Worm (Caenorhabditis elegans): ENCODE measurements around the gene cah-5.

The cah-5 gene

DNA sequence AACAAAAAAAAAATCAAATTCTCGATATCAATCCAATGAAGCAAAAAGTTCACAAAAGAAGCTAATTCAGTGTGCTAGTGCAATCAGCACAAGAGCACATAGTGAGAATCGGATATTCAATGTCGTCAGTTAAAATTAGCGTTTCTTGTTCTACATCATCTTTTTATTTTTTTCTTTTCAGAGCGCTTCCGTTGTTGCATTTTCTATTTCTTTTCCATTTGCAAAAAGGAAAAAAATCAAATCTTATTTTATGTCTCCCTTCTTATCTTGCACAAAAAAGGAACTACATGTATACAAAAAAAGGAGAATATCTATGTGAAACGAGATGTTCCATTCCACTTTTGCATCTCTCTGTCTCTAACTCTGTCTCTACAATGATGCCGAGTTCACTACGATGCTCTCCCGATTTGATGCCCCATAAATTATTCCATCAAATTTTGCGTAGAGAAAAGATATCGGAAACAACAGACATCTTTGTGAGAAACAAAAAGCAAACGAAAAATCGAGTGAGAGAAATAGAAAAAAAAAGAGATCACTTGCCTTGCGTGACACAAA, 14.0 kb downstream of the cah-5 start:
- TF ChIP-seq Y56A3A.18 (GFP tag; IDR thresholded peaks at IDR 0.05) (no peak), zim-3 (tag; optimal IDR thresholded peaks at IDR 0.05) (no peak)

DNA sequence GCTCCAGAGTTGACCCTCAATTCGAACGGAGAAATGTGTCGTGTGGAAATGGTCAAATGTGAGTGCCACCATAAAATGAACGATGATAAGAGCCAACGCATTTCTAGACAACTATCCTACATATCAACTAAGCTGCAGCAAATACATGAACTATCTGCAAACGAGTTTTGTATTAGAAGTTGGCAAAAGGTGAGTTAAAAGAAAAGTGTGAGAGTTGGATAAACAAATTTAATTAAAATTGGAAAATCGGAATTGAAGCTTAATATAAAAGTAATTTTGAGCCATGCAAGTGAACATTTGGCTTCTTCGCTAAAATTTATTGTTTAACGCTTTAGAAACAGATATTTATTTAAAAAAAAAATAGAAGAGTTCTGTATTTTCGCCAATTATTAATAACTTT, 16.1 kb downstream of the cah-5 start, which contains the start of gene cest-19:
Gene cest-19, minus strand, starts transcription at position 101 of the 400 bp plus-strand sequence.
- TF ChIP-seq snpc-1.1 (tag; optimal IDR thresholded peaks at IDR 0.05; ENCODE audit: insufficient read depth) (no peak), snpc-4 (GFP tag; optimal IDR thresholded peaks at IDR 0.05) (no peak), snpc-4 (tag; optimal IDR thresholded peaks at IDR 0.05) (no peak), ceh-79 (tag; optimal IDR thresholded peaks at IDR 0.05) (no peak), hlh-12 (tag; optimal IDR thresholded peaks at IDR 0.05) (no peak), hlh-26 (GFP tag; conservative IDR thresholded peaks at IDR 0.05) (no peak), dox-1 (GFP tag; IDR thresholded peaks at IDR 0.05) (no peak), hmg-20 (GFP tag; IDR thresholded peaks at IDR 0.05) (no peak), F10E7.11 (tag; optimal IDR thresholded peaks at IDR 0.05) (no peak), Y53G8AR.9 (GFP tag; conservative IDR thresholded peaks at IDR 0.05) (no peak), Y53F4B.3 (GFP tag; IDR thresholded peaks at IDR 0.05) (no peak), repo-1 (tag; optimal IDR thresholded peaks at IDR 0.05) (no peak), gei-17 (GFP tag; optimal IDR thresholded peaks at IDR 0.05) (no peak), cebp-2 (GFP tag; IDR thresholded peaks at IDR 0.05) (no peak), nfyb-1 (GFP tag; IDR thresholded peaks at IDR 0.05) (no peak), somi-1 (GFP tag; optimal IDR thresholded peaks at IDR 0.05) (no peak), hrde-1 (tag; optimal IDR thresholded peaks at IDR 0.05; ENCODE audit: borderline replicate concordance) (no peak), madf-8 (GFP tag; conservative IDR thresholded peaks at IDR 0.05) (no peak)

DNA sequence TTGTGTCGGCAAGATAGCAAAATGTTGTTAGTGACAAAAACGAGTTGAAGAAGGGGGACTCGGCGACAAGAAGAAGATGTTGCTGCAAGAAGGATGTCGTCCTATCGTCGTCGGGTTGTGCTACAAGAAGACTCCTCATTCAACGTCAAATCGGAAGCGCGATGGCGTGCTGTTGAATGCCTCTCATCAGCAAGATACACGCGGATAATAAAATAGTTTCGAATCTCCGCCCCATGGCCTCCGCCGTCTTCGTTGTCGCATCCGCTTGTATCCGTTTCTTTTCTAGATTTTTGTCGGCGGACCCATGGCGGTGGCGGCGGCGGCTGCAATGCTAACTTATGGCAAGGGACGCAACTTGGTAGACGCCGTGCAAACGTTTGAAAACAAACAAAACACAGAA, 18.2 kb downstream of the cah-5 start:
- TF ChIP-seq F37B4.10 (GFP tag; IDR thresholded peaks at IDR 0.05): 0 out of 2 replicates have a peak, but pooled peaks have one; percentile 70
- TF ChIP-seq ztf-26 (tag; optimal IDR thresholded peaks at IDR 0.05): no peak

DNA sequence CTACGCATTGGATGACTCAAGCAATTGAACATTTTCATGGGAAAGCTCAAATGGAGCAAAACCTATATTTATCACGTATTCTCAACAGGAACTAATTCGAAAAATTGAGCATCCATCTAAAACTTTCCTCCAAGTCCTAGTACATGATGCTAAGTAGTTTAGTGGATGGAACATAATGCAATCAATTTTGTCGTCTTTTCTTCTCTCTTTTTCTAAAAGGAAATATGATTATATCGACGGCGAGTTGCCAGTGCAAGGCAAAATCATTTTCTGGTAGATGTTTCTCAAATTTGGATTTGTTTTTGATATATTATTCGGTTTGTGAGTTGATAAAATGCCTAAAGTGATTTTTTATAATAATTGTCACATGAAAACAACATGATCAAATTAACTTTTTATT, 20.9 kb downstream of the cah-5 start:
- TF ChIP-seq F49E8.2 (tag; optimal IDR thresholded peaks at IDR 0.05; ENCODE audit: insufficient read depth): no peak
- no peak for TF ChIP-seq ceh-58 (GFP tag; IDR thresholded peaks at IDR 0.05)
- TF ChIP-seq snpc-1.1 (tag; optimal IDR thresholded peaks at IDR 0.05; ENCODE audit: insufficient read depth): no peak
- TF ChIP-seq mes-4 (tag; optimal IDR thresholded peaks at IDR 0.05): no peak
- no peak for TF ChIP-seq K12H6.12 (tag; optimal IDR thresholded peaks at IDR 0.05)
- no peak for TF ChIP-seq Y79H2A.3 (GFP tag; conservative IDR thresholded peaks at IDR 0.05)
- no peak for TF ChIP-seq F39B2.1 (GFP tag; IDR thresholded peaks at IDR 0.05)
- TF ChIP-seq unc-130 (GFP tag; optimal IDR thresholded peaks at IDR 0.05): no peak
- no peak for TF ChIP-seq attf-6 (GFP tag; IDR thresholded peaks at IDR 0.05)
- no peak for TF ChIP-seq him-1 (tag; optimal IDR thresholded peaks at IDR 0.05)
- TF ChIP-seq lin-54 (GFP tag; optimal IDR thresholded peaks at IDR 0.05): no peak

DNA sequence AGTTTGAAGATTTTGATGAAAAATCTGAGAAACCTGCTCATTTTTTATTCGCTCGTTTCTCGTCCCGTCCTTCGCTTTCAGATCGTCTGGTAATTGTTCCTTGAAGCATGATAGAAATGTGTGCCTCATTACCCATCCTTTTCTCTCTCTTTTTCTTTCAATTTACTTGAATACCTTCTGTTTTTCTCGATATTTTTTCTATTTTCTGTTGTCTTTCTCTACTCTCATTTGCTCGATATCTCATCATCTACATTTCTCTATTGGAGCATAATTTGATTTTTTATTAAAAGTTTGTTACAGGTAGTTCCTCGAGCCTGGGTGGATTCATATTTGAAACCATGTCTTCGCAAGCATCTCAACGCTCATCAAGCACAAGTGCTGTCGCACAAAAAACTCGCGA, 30.5 kb downstream of the cah-5 start, which contains the start of gene ubc-17:
Gene ubc-17, plus strand, starts transcription at position 301 of the 400 bp plus-strand sequence.
- TF ChIP-seq repo-1 (tag; optimal IDR thresholded peaks at IDR 0.05): no peak
- TF ChIP-seq rcor-1 (GFP tag; IDR thresholded peaks at IDR 0.05): no peak
- no peak for TF ChIP-seq snpc-4 (GFP tag; optimal IDR thresholded peaks at IDR 0.05)
- TF ChIP-seq snpc-4 (tag; optimal IDR thresholded peaks at IDR 0.05): no peak
- TF ChIP-seq T26A5.8 (tag; optimal IDR thresholded peaks at IDR 0.05): no peak
- no peak for TF ChIP-seq let-526 (GFP tag; IDR thresholded peaks at IDR 0.05)
- TF ChIP-seq unc-62 (GFP tag; optimal IDR thresholded peaks at IDR 0.05): no peak
- TF ChIP-seq madf-3 (GFP tag; IDR thresholded peaks at IDR 0.05): no peak
- no peak for TF ChIP-seq mxl-1 (tag; optimal IDR thresholded peaks at IDR 0.05)
- no peak for TF ChIP-seq him-1 (tag; optimal IDR thresholded peaks at IDR 0.05)
- TF ChIP-seq nfya-1 (tag; optimal IDR thresholded peaks at IDR 0.05; ENCODE audit: borderline replicate concordance, insufficient read depth): no peak
- no peak for TF ChIP-seq ztf-25 (GFP tag; IDR thresholded peaks at IDR 0.05)
- no peak for TF ChIP-seq ama-1 (optimal IDR thresholded peaks at IDR 0.05)
- no peak for TF ChIP-seq ama-1 (GFP tag; optimal IDR thresholded peaks at IDR 0.05)

Measured in whole organism, young adult.